Fruit fly (Drosophila melanogaster): ENCODE measurements around the gene CG5439.

DNA sequence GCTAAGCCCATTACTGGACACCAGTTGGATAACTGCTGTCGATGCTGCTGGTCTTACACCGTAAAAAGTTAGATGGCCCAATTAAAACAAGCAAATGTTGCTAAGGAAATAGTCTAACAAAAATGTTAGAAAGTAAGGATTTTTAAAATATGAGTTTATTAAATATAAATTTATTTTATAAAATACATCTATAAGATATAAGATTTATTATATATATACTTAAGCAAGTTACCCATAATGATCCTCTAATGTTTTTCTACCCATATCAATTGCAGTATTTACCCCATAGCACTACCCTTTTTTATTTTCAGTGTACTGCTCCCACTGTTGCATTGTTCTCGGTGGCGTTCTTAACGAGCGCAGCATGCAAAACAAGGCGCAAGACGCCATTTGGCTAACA lies 30.7 kb upstream of the CG5439 start:
- TF ChIP-seq Crg-1 (GFP tag; optimal IDR thresholded peaks at IDR 0.05) = no peak
- TF ChIP-seq CG14711 (tag; optimal IDR thresholded peaks at IDR 0.05) = no peak
- TF ChIP-seq Clk (GFP tag; optimal IDR thresholded peaks at IDR 0.05) = no peak
- no peak for TF ChIP-seq Hr96 (GFP tag; optimal IDR thresholded peaks at IDR 0.05)
- no peak for TF ChIP-seq CG1620 (GFP tag; optimal IDR thresholded peaks at IDR 0.05)
- no peak for TF ChIP-seq ovo (GFP tag; optimal IDR thresholded peaks at IDR 0.05)

Measured in whole organism, adult.